Worm (Caenorhabditis elegans): ENCODE data around the gene F21C10.6.

F21C10.6 gene

DNA sequence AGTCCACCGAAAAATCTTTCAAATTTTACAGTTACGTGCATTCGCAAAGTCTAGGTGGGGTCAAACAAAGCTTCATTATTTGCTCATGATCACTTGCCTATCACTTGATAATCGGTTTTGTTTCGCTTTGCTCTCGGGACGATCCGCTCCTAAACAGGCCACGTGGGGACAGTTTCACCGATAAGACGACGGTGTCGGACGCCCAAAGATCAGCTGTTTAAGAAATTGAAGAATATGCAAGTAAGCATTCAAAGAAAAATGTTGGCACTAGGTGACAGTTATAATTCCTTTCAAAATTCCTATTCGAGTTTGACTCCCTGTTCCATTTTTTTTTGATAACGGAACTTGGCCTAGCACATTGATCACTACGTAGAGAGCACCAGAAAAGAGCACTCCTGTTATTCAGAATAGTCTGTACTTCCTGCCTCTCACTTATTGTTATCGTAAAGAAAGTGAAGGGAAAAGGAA is 44.3 kb upstream of the F21C10.6 start (continued):
- TF ChIP-seq atf-7 (tag; optimal IDR thresholded peaks at IDR 0.05) (peak; percentile 88), lin-35 (GFP tag; optimal IDR thresholded peaks at IDR 0.05) (no peak), Y67H2A.10 (GFP tag; conservative IDR thresholded peaks at IDR 0.05) (no peak), unc-130 (GFP tag; optimal IDR thresholded peaks at IDR 0.05) (no peak), ets-4 (GFP tag; optimal IDR thresholded peaks at IDR 0.05) (peak; percentile 92), mcd-1 (GFP tag; IDR thresholded peaks at IDR 0.05) (0 out of 2 replicates have a peak, but pooled peaks have one; percentile 6), sea-2 (GFP tag; IDR thresholded peaks at IDR 0.05) (no peak), ceh-91 (GFP tag; IDR thresholded peaks at IDR 0.05) (no peak), egl-44 (GFP tag; IDR thresholded peaks at IDR 0.05) (peak; percentile 79), ztf-6 (GFP tag; IDR thresholded peaks at IDR 0.05) (no peak), egrh-3 (GFP tag; IDR thresholded peaks at IDR 0.05) (no peak), efl-1 (GFP tag; optimal IDR thresholded peaks at IDR 0.05) (no peak), K11D2.4 (GFP tag; IDR thresholded peaks at IDR 0.05) (no peak), gei-17 (GFP tag; optimal IDR thresholded peaks at IDR 0.05) (no peak), mxl-1 (tag; optimal IDR thresholded peaks at IDR 0.05) (no peak), unc-62 (GFP tag; optimal IDR thresholded peaks at IDR 0.05) (no peak), nhr-80 (tag; optimal IDR thresholded peaks at IDR 0.05) (peak; percentile 99), snpc-4 (GFP tag; optimal IDR thresholded peaks at IDR 0.05) (no peak), snpc-4 (tag; optimal IDR thresholded peaks at IDR 0.05) (peak in 2 of 4 experiments; percentile 24 to 37), Y53F4B.3 (GFP tag; IDR thresholded peaks at IDR 0.05) (no peak), madf-3 (GFP tag; IDR thresholded peaks at IDR 0.05) (no peak), zim-3 (tag; optimal IDR thresholded peaks at IDR 0.05) (no peak), dox-1 (GFP tag; IDR thresholded peaks at IDR 0.05) (peak; percentile 69; the same call in 1 of the 2 replicates), pbrm-1 (GFP tag; IDR thresholded peaks at IDR 0.05) (peak; percentile 37; the same call in 1 of the 2 replicates), C06A6.2 (GFP tag; conservative IDR thresholded peaks at IDR 0.05) (no peak), B0336.3 (GFP tag; IDR thresholded peaks at IDR 0.05) (peak; percentile 72), lin-26 (GFP tag; IDR thresholded peaks at IDR 0.05) (no peak), nhr-27 (tag; optimal IDR thresholded peaks at IDR 0.05) (no peak), rec-8 (tag; optimal IDR thresholded peaks at IDR 0.05) (no peak), hmg-1.2 (GFP tag; IDR thresholded peaks at IDR 0.05) (no peak), lin-40 (tag; optimal IDR thresholded peaks at IDR 0.05) (peak; percentile 21), die-1 (tag; optimal IDR thresholded peaks at IDR 0.05) (no peak), madf-10 (tag; optimal IDR thresholded peaks at IDR 0.05) (no peak), nhr-90 (tag; optimal IDR thresholded peaks at IDR 0.05) (peak; percentile 54), aptf-3 (GFP tag; IDR thresholded peaks at IDR 0.05) (no peak), hrde-1 (tag; optimal IDR thresholded peaks at IDR 0.05; ENCODE audit: borderline replicate concordance) (no peak), ceh-79 (tag; optimal IDR thresholded peaks at IDR 0.05) (no peak), tlf-1 (GFP tag; optimal IDR thresholded peaks at IDR 0.05) (peak; percentile 57), D2030.7 (GFP tag; IDR thresholded peaks at IDR 0.05) (no peak), hmg-20 (GFP tag; IDR thresholded peaks at IDR 0.05) (no peak), attf-5 (GFP tag; optimal IDR thresholded peaks at IDR 0.05) (peak; percentile 4), C17E4.6 (GFP tag; IDR thresholded peaks at IDR 0.05) (no peak), F10E7.11 (tag; optimal IDR thresholded peaks at IDR 0.05) (no peak), snpc-1.3 (tag; optimal IDR thresholded peaks at IDR 0.05; ENCODE audit: insufficient read depth) (no peak), nhr-179 (tag; optimal IDR thresholded peaks at IDR 0.05) (no peak), sdz-38 (tag; optimal IDR thresholded peaks at IDR 0.05) (no peak), ztf-28 (GFP tag; IDR thresholded peaks at IDR 0.05) (no peak), chd-7 (tag; optimal IDR thresholded peaks at IDR 0.05) (peak; percentile 47), ztf-3 (GFP tag; optimal IDR thresholded peaks at IDR 0.05) (no peak), hlh-12 (tag; optimal IDR thresholded peaks at IDR 0.05) (no peak)
